Fruit fly (Drosophila melanogaster) whole organism, prepupa: Measurements from ENCODE around the gene CG33108.

ENCODE experiments used
- Blimp-1 ChIP-seq: fragments of 200-800 bp; sonication (Bioruptor generic); optimal IDR thresholded peaks from 3 replicates; lab custom pipeline; 2017; ENCODE audit warnings: missing biosample characterization, missing genetic modification characterization, mild to moderate bottlenecking, moderate library complexity, missing genetic modification reagents
- CG10631 ChIP-seq: fragments of 200-800 bp; sonication (Bioruptor generic); optimal IDR thresholded peaks from 2 replicates; lab custom pipeline; 2016; ENCODE audit warnings: missing biosample characterization, missing genetic modification characterization
- CG10669 ChIP-seq: fragments of 200-800 bp; sonication (Bioruptor generic); optimal IDR thresholded peaks from 3 replicates; lab custom pipeline; 2018; ENCODE audit warnings: missing biosample characterization, mild to moderate bottlenecking, missing genetic modification characterization, moderate library complexity
- CG11294 ChIP-seq: fragments of 200-800 bp; sonication (Bioruptor generic); IDR thresholded peaks from 2 replicates; pipeline ENCODE4 v1.3.6; 2022; ENCODE audit warnings: missing biosample characterization, missing genetic modification characterization
- CG11762 ChIP-seq: fragments of 200-800 bp; sonication (Bioruptor generic); optimal IDR thresholded peaks from 3 replicates; lab custom pipeline; 2016; ENCODE audit warnings: missing biosample characterization, missing genetic modification characterization; ENCODE audit not compliant: insufficient read depth
- CG11902 ChIP-seq: fragments of 200-800 bp; sonication (Bioruptor generic); optimal IDR thresholded peaks from 3 replicates; lab custom pipeline; 2016; ENCODE audit warnings: missing biosample characterization, missing genetic modification characterization
- CG15336 ChIP-seq: fragments of 200-800 bp; sonication (Bioruptor generic); IDR thresholded peaks from 2 replicates; pipeline ENCODE4 v1.3.6; 2022; ENCODE audit warnings: missing biosample characterization, missing genetic modification characterization
- CG1621 ChIP-seq: fragments of 200-800 bp; sonication (Bioruptor generic); optimal IDR thresholded peaks from 3 replicates; lab custom pipeline; 2018; ENCODE audit warnings: missing biosample characterization, mild to moderate bottlenecking, missing genetic modification characterization
- CG16779 ChIP-seq: fragments of 200-800 bp; sonication (Bioruptor generic); optimal IDR thresholded peaks from 3 replicates; lab custom pipeline; 2017; ENCODE audit warnings: missing biosample characterization, mild to moderate bottlenecking, missing genetic modification characterization
- CG32006 ChIP-seq: fragments of 200-800 bp; sonication (Bioruptor generic); optimal IDR thresholded peaks from 3 replicates; lab custom pipeline; 2017; ENCODE audit warnings: missing biosample characterization, mild to moderate bottlenecking, missing genetic modification characterization
- CG3919 ChIP-seq: fragments of 200-800 bp; sonication (Bioruptor generic); optimal IDR thresholded peaks from 3 replicates; lab custom pipeline; 2016; ENCODE audit warnings: missing biosample characterization, missing genetic modification characterization
- CG6163 ChIP-seq: fragments of 200-800 bp; sonication (Bioruptor generic); IDR thresholded peaks from 3 replicates; pipeline ENCODE4 v1.3.6; 2022; ENCODE audit warnings: missing biosample characterization, missing genetic modification characterization
- CG6276 ChIP-seq: fragments of 200-800 bp; sonication (Bioruptor generic); optimal IDR thresholded peaks from 2 replicates; lab custom pipeline; 2017; ENCODE audit warnings: missing biosample characterization, mild to moderate bottlenecking, missing genetic modification characterization
- CG6808 ChIP-seq: fragments of 200-800 bp; sonication (Bioruptor generic); optimal IDR thresholded peaks from 3 replicates; lab custom pipeline; 2017; ENCODE audit warnings: missing biosample characterization, missing genetic modification characterization, mild to moderate bottlenecking, moderate library complexity, missing genetic modification reagents
- CG6854 ChIP-seq: fragments of 200-800 bp; sonication (Bioruptor generic); optimal IDR thresholded peaks from 2 replicates; lab custom pipeline; 2017; ENCODE audit warnings: missing biosample characterization, mild to moderate bottlenecking, missing genetic modification characterization
- CG7368 ChIP-seq: fragments of 200-800 bp; sonication (Bioruptor generic); optimal IDR thresholded peaks from 3 replicates; lab custom pipeline; 2016; ENCODE audit warnings: missing biosample characterization, missing genetic modification characterization
- CG9139 ChIP-seq: fragments of 200-800 bp; sonication (Bioruptor generic); optimal IDR thresholded peaks from 3 replicates; lab custom pipeline; 2017; ENCODE audit warnings: missing biosample characterization, mild to moderate bottlenecking, missing genetic modification characterization
- Eip78C ChIP-seq: fragments of 200-800 bp; sonication (Bioruptor generic); peaks from one replicate; lab custom pipeline; 2016; ENCODE audit warnings: missing biosample characterization, missing genetic modification characterization
- Ets96B ChIP-seq: fragments of 200-800 bp; optimal IDR thresholded peaks from 2 replicates; lab custom pipeline; 2019; ENCODE audit warnings: missing biosample characterization, mild to moderate bottlenecking, missing genetic modification characterization, moderate library complexity
- Gug ChIP-seq: fragments of 200-800 bp; sonication (Bioruptor generic); IDR thresholded peaks from 2 replicates; pipeline ENCODE4 v1.3.6; 2022; ENCODE audit warnings: missing biosample characterization, missing genetic modification characterization
- Hr38 ChIP-seq: sonication (Bioruptor generic); optimal IDR thresholded peaks from 2 replicates; lab custom pipeline; 2016; ENCODE audit warnings: missing biosample characterization, missing genetic modification characterization
- Hr4 ChIP-seq: fragments of 200-800 bp; sonication (Bioruptor generic); optimal IDR thresholded peaks from 3 replicates; lab custom pipeline; 2016; ENCODE audit warnings: missing biosample characterization, missing genetic modification characterization
- Met ChIP-seq: fragments of 200-800 bp; sonication (Bioruptor generic); optimal IDR thresholded peaks from 3 replicates; lab custom pipeline; 2016; ENCODE audit warnings: missing biosample characterization, missing genetic modification characterization
- Smox ChIP-seq: fragments of 200-800 bp; sonication (Bioruptor generic); optimal IDR thresholded peaks from 3 replicates; lab custom pipeline; 2016; ENCODE audit warnings: missing biosample characterization, missing genetic modification characterization
- Sox102F ChIP-seq: fragments of 200-800 bp; sonication (Bioruptor generic); optimal IDR thresholded peaks from 2 replicates; lab custom pipeline; 2016; ENCODE audit warnings: missing biosample characterization, mild to moderate bottlenecking, missing genetic modification characterization
- Sox14 ChIP-seq: fragments of 200-800 bp; sonication (Bioruptor generic); optimal IDR thresholded peaks from 3 replicates; lab custom pipeline; 2016; ENCODE audit warnings: missing biosample characterization, missing genetic modification characterization
- achi ChIP-seq: fragments of 200-800 bp; sonication (Bioruptor generic); optimal IDR thresholded peaks from 3 replicates; lab custom pipeline; 2016; ENCODE audit warnings: missing biosample characterization, missing genetic modification characterization
- acj6 ChIP-seq: fragments of 200-800 bp; sonication (Bioruptor generic); optimal IDR thresholded peaks from 3 replicates; lab custom pipeline; 2016; ENCODE audit warnings: missing biosample characterization, missing genetic modification characterization
- cyc ChIP-seq: fragments of 200-800 bp; sonication (Bioruptor generic); optimal IDR thresholded peaks from 3 replicates; lab custom pipeline; 2016; ENCODE audit warnings: missing biosample characterization, missing genetic modification characterization
- dac ChIP-seq: fragments of 200-800 bp; sonication (Bioruptor generic); optimal IDR thresholded peaks from 2 replicates; lab custom pipeline; 2017; ENCODE audit warnings: missing biosample characterization, mild to moderate bottlenecking, missing genetic modification characterization
- dsx ChIP-seq: fragments of 200-800 bp; optimal IDR thresholded peaks from 3 replicates; lab custom pipeline; 2019; ENCODE audit warnings: missing biosample characterization, mild to moderate bottlenecking, missing genetic modification characterization, moderate library complexity; ENCODE audit not compliant: poor library complexity, severe bottlenecking
- esn ChIP-seq: fragments of 200-800 bp; sonication (Bioruptor generic); optimal IDR thresholded peaks from 2 replicates; lab custom pipeline; 2016; ENCODE audit warnings: missing biosample characterization, mild to moderate bottlenecking, missing genetic modification characterization, moderate library complexity
- fd59A ChIP-seq: fragments of 200-800 bp; sonication (Bioruptor generic); optimal IDR thresholded peaks from 2 replicates; lab custom pipeline; 2017; ENCODE audit warnings: missing biosample characterization, mild to moderate bottlenecking, missing genetic modification characterization, missing genetic modification reagents
- fkh ChIP-seq: fragments of 200-800 bp; sonication (Bioruptor generic); optimal IDR thresholded peaks from 3 replicates; lab custom pipeline; 2017; ENCODE audit warnings: missing biosample characterization, mild to moderate bottlenecking, missing genetic modification characterization, moderate library complexity
- net ChIP-seq: fragments of 200-800 bp; sonication (Bioruptor generic); optimal IDR thresholded peaks from 3 replicates; lab custom pipeline; 2016; ENCODE audit warnings: missing biosample characterization, missing genetic modification characterization
- pdm3 ChIP-seq: fragments of 200-800 bp; sonication (Bioruptor generic); optimal IDR thresholded peaks from 3 replicates; lab custom pipeline; 2016; ENCODE audit warnings: missing biosample characterization, missing genetic modification characterization
- spab ChIP-seq: fragments of 200-800 bp; sonication (Bioruptor generic); optimal IDR thresholded peaks from 2 replicates; lab custom pipeline; 2017; ENCODE audit warnings: missing biosample characterization, mild to moderate bottlenecking, missing genetic modification characterization, missing genetic modification reagents
- ss ChIP-seq, 2 experiments: fragments of 200-800 bp; sonication (Bioruptor generic); optimal IDR thresholded peaks; 2 replicates in 1 of 2; 3 replicates in 1 of 2; lab custom pipeline; 2017 to 2018; ENCODE audit warnings: mild to moderate bottlenecking in 2 of 2, missing biosample characterization in 2 of 2, missing genetic modification characterization in 2 of 2, moderate library complexity in 1 of 2
- svp ChIP-seq: fragments of 200-800 bp; sonication (Bioruptor generic); peaks from one replicate; lab custom pipeline; 2016; ENCODE audit warnings: missing biosample characterization, missing genetic modification characterization
- topi ChIP-seq: fragments of 200-800 bp; sonication (Bioruptor generic); optimal IDR thresholded peaks from 3 replicates; lab custom pipeline; 2016; ENCODE audit warnings: missing biosample characterization, missing genetic modification characterization

CG33108 gene

dm6 chr3R:23992823-23993797 lies 2.3 kb upstream of the CG33108 start, which contains the start of the genes Epp and Rab7 (continued):
- TF ChIP-seq Hr4 (GFP tag; lab: Kevin White, UChicago) (no peak), esn (peak; percentile 64), Hr38 (GFP tag; lab: Kevin White, UChicago) (no peak), CG11902 (GFP tag; lab: Kevin White, UChicago) (no peak), CG9139 (GFP tag; lab: Kevin White, UChicago) (peak; percentile 59), Sox102F (no peak), topi (peak; percentile 60), achi (GFP tag; lab: Kevin White, UChicago) (no peak), CG6808 (GFP tag; lab: Kevin White, UChicago) (peak; percentile 54), CG15336 (GFP tag; lab: Robert Waterston, UW) (peak; percentile 39; the same call in 1 of the 2 replicates)

- TF ChIP-seq cyc (GFP tag; lab: Kevin White, UChicago) (no peak), Blimp-1 (no peak), pdm3 (GFP tag; lab: Kevin White, UChicago) (no peak)
- TF ChIP-seq, all 60 proteins: peak for 0
These were observed 881 bp upstream of the CG33108 start for dm6 chr3R:23994578-23994977.

dm6 chr3R:23996224-23996623 lies 765 bp downstream of the CG33108 start, which contains the start of gene LSm3:
TSS of gene LSm3 (plus strand) at chr3R:23996262.
- TF ChIP-seq CG10631 (GFP tag; lab: Kevin White, UChicago) (no peak), Eip78C (GFP tag; lab: Kevin White, UChicago) (peak; percentile 39), Ets96B (tag; lab: Kevin White, UChicago) (no peak), esn (peak; percentile 10), topi (peak; percentile 6), CG3919 (no peak), ss (GFP tag; optimal IDR thresholded peaks at IDR 0.05; lab: Kevin White, UChicago) (no peak), Sox14 (GFP tag; lab: Kevin White, UChicago) (peak; percentile 13), fkh (GFP tag; lab: Kevin White, UChicago) (no peak), CG11294 (GFP tag; lab: Robert Waterston, UW) (no peak)

dm6 chr3R:24001150-24001549 lies 5.7 kb downstream of the CG33108 start:
- TF ChIP-seq acj6 (GFP tag; lab: Kevin White, UChicago) = no peak
- TF ChIP-seq fkh (GFP tag; lab: Kevin White, UChicago) = peak; percentile 4
- TF ChIP-seq fd59A (GFP tag; lab: Kevin White, UChicago) = no peak

dm6 chr3R:24003948-24004347 lies 8.5 kb downstream of the CG33108 start:
- TF ChIP-seq CG11294 (GFP tag; lab: Robert Waterston, UW) (no peak), CG6854 (GFP tag; lab: Kevin White, UChicago) (no peak), CG10631 (GFP tag; lab: Kevin White, UChicago) (no peak), CG6163 (GFP tag; lab: Robert Waterston, UW) (peak; percentile 46; the same call in 2 of the 3 replicates), CG10669 (GFP tag; lab: Kevin White, UChicago) (peak; percentile 21), net (GFP tag; lab: Kevin White, UChicago) (no peak), CG6808 (GFP tag; lab: Kevin White, UChicago) (peak; percentile 75), CG1621 (tag; lab: Kevin White, UChicago) (peak; percentile 17), Met (GFP tag; lab: Kevin White, UChicago) (no peak), fd59A (GFP tag; lab: Kevin White, UChicago) (no peak), CG16779 (tag; lab: Kevin White, UChicago) (no peak), CG7368 (no peak), dac (GFP tag; lab: Kevin White, UChicago) (no peak), esn (no peak), CG9139 (GFP tag; lab: Kevin White, UChicago) (peak; percentile 66), spab (peak; percentile 60), dsx (GFP tag; lab: Kevin White, UChicago) (peak; percentile 34), CG11762 (no peak), Gug (GFP tag; lab: Robert Waterston, UW) (no peak), Smox (no peak), svp (no peak), Sox14 (GFP tag; lab: Kevin White, UChicago) (no peak), ss (GFP tag; optimal IDR thresholded peaks at IDR 0.05; lab: Kevin White, UChicago) (peak; percentile 76 to 84), CG32006 (GFP tag; lab: Kevin White, UChicago) (no peak), CG6276 (GFP tag; lab: Kevin White, UChicago) (no peak), Eip78C (GFP tag; lab: Kevin White, UChicago) (peak; percentile 50), acj6 (GFP tag; lab: Kevin White, UChicago) (no peak)
